Worm (Caenorhabditis elegans): ENCODE results near the gene ciao-2B.

Gene ciao-2B

ce11 chrIII:13388621-13389020, 50.7 kb downstream of the ciao-2B start:
- TF ChIP-seq nhr-23 (tag; optimal IDR thresholded peaks at IDR 0.05), result no peak
- TF ChIP-seq fos-1 (tag; optimal IDR thresholded peaks at IDR 0.05), result peak; percentile 53
- no peak for TF ChIP-seq nhr-237 (tag; optimal IDR thresholded peaks at IDR 0.05)

Measured in whole organism, L2 larva.